Fruit fly (Drosophila melanogaster): ENCODE data around the gene CG10405.

DNA sequence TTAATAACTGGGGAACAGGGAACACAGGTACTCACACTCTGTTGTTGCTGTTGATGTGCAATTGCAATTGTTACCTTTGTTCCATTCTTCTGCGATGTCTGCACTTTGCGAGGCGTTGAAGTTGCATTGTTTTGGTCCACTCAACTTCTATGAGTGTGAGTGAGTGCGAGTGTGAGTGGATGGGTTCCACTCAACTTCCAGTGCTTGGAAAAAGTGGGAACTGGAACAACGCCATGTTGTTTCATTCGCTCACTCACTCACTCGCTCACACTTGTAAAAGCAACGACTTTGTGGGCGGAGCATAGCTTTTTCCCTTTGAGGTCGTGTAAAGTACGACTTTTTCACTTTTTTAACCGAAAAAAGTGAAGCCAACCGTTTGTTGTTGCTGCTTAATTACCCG is 40.6 kb upstream of the CG10405 start:
- no peak for TF ChIP-seq CG33017 (tag; optimal IDR thresholded peaks at IDR 0.05)
- TF ChIP-seq CG12768 (GFP tag; optimal IDR thresholded peaks at IDR 0.05), result no peak
- TF ChIP-seq ovo (GFP tag; optimal IDR thresholded peaks at IDR 0.05), result no peak
- TF ChIP-seq kay (GFP tag; ENCODE audit: borderline replicate concordance), result no peak
- TF ChIP-seq tj (GFP tag; optimal IDR thresholded peaks at IDR 0.05), result no peak
- TF ChIP-seq CG14711 (tag; optimal IDR thresholded peaks at IDR 0.05), result no peak
- TF ChIP-seq Hr96 (GFP tag; optimal IDR thresholded peaks at IDR 0.05), result no peak
- no peak for TF ChIP-seq Clk (GFP tag; optimal IDR thresholded peaks at IDR 0.05)
- TF ChIP-seq cnc (optimal IDR thresholded peaks at IDR 0.05), result no peak
- TF ChIP-seq CG5204 (GFP tag; optimal IDR thresholded peaks at IDR 0.05), result no peak
- no peak for TF ChIP-seq CG7101 (tag; optimal IDR thresholded peaks at IDR 0.05)
- no peak for TF ChIP-seq CG11617 (GFP tag; optimal IDR thresholded peaks at IDR 0.05)

Measured in whole organism, adult.